Fruit fly (Drosophila melanogaster): Measurements from ENCODE around the gene Ir10a.

Ir10a gene

dm6 chrX:11340719-11341322 is 29.8 kb upstream of the Ir10a start (continued):
- TF ChIP-seq CG18262 (tag; optimal IDR thresholded peaks at IDR 0.05) (peak; percentile 41), exex (tag; optimal IDR thresholded peaks at IDR 0.05) (peak; percentile 18), CG8359 (GFP tag; optimal IDR thresholded peaks at IDR 0.05; ENCODE audit: borderline replicate concordance) (no peak), zen (tag; optimal IDR thresholded peaks at IDR 0.05) (no peak), fd96Cb (tag; optimal IDR thresholded peaks at IDR 0.05) (peak; percentile 17), CG10321 (GFP tag; IDR thresholded peaks at IDR 0.05) (no peak), seq (GFP tag; IDR thresholded peaks at IDR 0.05) (0 out of 2 replicates have a peak, but pooled peaks have one; percentile 16), Lhr (GFP tag; optimal IDR thresholded peaks at IDR 0.05) (no peak), CG11093 (GFP tag; IDR thresholded peaks at IDR 0.05) (no peak), CG7786 (GFP tag; optimal IDR thresholded peaks at IDR 0.05) (peak; percentile 12), CG12659 (GFP tag; optimal IDR thresholded peaks at IDR 0.05) (peak; percentile 7), maf-S (GFP tag; optimal IDR thresholded peaks at IDR 0.05) (no peak), Oli (tag; optimal IDR thresholded peaks at IDR 0.05) (peak; percentile 20), crp (GFP tag; optimal IDR thresholded peaks at IDR 0.05) (no peak), CG3281 (GFP tag; optimal IDR thresholded peaks at IDR 0.05) (peak; percentile 1), vfl (GFP tag; optimal IDR thresholded peaks at IDR 0.05) (no peak), CG18619 (GFP tag; optimal IDR thresholded peaks at IDR 0.05) (peak; percentile 13), slbo (GFP tag; IDR thresholded peaks at IDR 0.05) (peak; percentile 29; the same call in 1 of the 2 replicates), Hr3 (GFP tag; optimal IDR thresholded peaks at IDR 0.05) (no peak), ci (GFP tag; IDR thresholded peaks at IDR 0.05) (peak; percentile 53; the same call in 1 of the 3 replicates), bowl (GFP tag; IDR thresholded peaks at IDR 0.05) (no peak), CG18599 (GFP tag; optimal IDR thresholded peaks at IDR 0.05) (no peak), CG18476 (GFP tag; optimal IDR thresholded peaks at IDR 0.05) (no peak), dpn (GFP tag; optimal IDR thresholded peaks at IDR 0.05) (no peak), mirr (GFP tag; optimal IDR thresholded peaks at IDR 0.05) (no peak), schlank (tag; optimal IDR thresholded peaks at IDR 0.05) (no peak), MESR4 (GFP tag; optimal IDR thresholded peaks at IDR 0.05) (no peak), Xrp1 (GFP tag; IDR thresholded peaks at IDR 0.05) (no peak), so (GFP tag; IDR thresholded peaks at IDR 0.05) (no peak), B-H1 (GFP tag; IDR thresholded peaks at IDR 0.05) (no peak), slp2 (GFP tag; optimal IDR thresholded peaks at IDR 0.05) (no peak), CG12071 (GFP tag; optimal IDR thresholded peaks at IDR 0.05) (no peak), Six4 (GFP tag; optimal IDR thresholded peaks at IDR 0.05) (peak; percentile 34), otp (GFP tag; IDR thresholded peaks at IDR 0.05) (no peak), dmrt11E (tag; optimal IDR thresholded peaks at IDR 0.05) (peak; percentile 17), Dip3 (GFP tag; optimal IDR thresholded peaks at IDR 0.05) (no peak), az2 (GFP tag; optimal IDR thresholded peaks at IDR 0.05) (peak; percentile 10), ab (GFP tag; optimal IDR thresholded peaks at IDR 0.05) (no peak), B-H2 (GFP tag; optimal IDR thresholded peaks at IDR 0.05) (no peak), ro (GFP tag; IDR thresholded peaks at IDR 0.05) (no peak), Vsx1 (GFP tag; optimal IDR thresholded peaks at IDR 0.05) (no peak), YL-1 (GFP tag; optimal IDR thresholded peaks at IDR 0.05) (no peak), peb (GFP tag; IDR thresholded peaks at IDR 0.05) (no peak), CG16863 (GFP tag; optimal IDR thresholded peaks at IDR 0.05) (no peak), danr (GFP tag; IDR thresholded peaks at IDR 0.05) (no peak), tgo (GFP tag; IDR thresholded peaks at IDR 0.05) (no peak), CG13287 (GFP tag; IDR thresholded peaks at IDR 0.05; ENCODE audit: partially characterized antibody) (no peak), pita (GFP tag; optimal IDR thresholded peaks at IDR 0.05) (no peak), CG11560 (tag; IDR thresholded peaks at IDR 0.05) (no peak), NK7.1 (GFP tag; optimal IDR thresholded peaks at IDR 0.05) (no peak), Spps (tag; optimal IDR thresholded peaks at IDR 0.05) (no peak)
